Worm (Caenorhabditis elegans) whole organism, L1 larva: ENCODE measurements around the gene bath-39.

Source experiments
- aly-2 ChIP-seq: fragments of 150-350 bp; optimal IDR thresholded peaks from 2 replicates; lab custom pipeline; 2014; ENCODE audit warnings: missing biosample characterization, missing genetic modification characterization
- elt-2 ChIP-seq: sonication (generic microtip); optimal IDR thresholded peaks from 2 replicates; lab custom pipeline; 2016; ENCODE audit warnings: missing genetic modification characterization, mild to moderate bottlenecking, inconsistent platforms, missing compliant biosample characterization, missing genetic modification reagents
- fkh-10 ChIP-seq: sonication (generic microtip); optimal IDR thresholded peaks from 2 replicates; lab custom pipeline; 2017; ENCODE audit warnings: missing biosample characterization, missing genetic modification reagents, missing genetic modification characterization
- grh-1 ChIP-seq: fragments of 200-800 bp; sonication (Bioruptor generic); IDR thresholded peaks from 2 replicates; pipeline ENCODE4 v1.3.6; 2022; ENCODE audit warnings: missing genetic modification reagents, missing genetic modification characterization, missing compliant biosample characterization
- mdl-1 ChIP-seq, 2 experiments: fragments of 150-350 bp; optimal IDR thresholded peaks; 2 replicates each; lab custom pipeline; 2014 to 2017; ENCODE audit warnings: missing biosample characterization in 2 of 2, missing genetic modification characterization in 2 of 2, inconsistent platforms in 1 of 2
- nhr-11 ChIP-seq: fragments of 150-350 bp; optimal IDR thresholded peaks from 2 replicates; lab custom pipeline; 2014; ENCODE audit warnings: missing biosample characterization, missing genetic modification characterization
- nhr-237 ChIP-seq: fragments of 150-350 bp; optimal IDR thresholded peaks from 2 replicates; lab custom pipeline; 2014; ENCODE audit warnings: missing biosample characterization, missing genetic modification characterization
- nhr-28 ChIP-seq: fragments of 150-350 bp; optimal IDR thresholded peaks from 2 replicates; lab custom pipeline; 2014; ENCODE audit warnings: missing biosample characterization, missing genetic modification characterization
- pag-3 ChIP-seq: sonication (generic microtip); optimal IDR thresholded peaks from 2 replicates; lab custom pipeline; 2017; ENCODE audit warnings: missing genetic modification characterization, mild to moderate bottlenecking, missing compliant biosample characterization, antibody characterized with exemption, borderline replicate concordance; ENCODE audit not compliant: insufficient read depth
- sox-4 ChIP-seq: sonication (generic microtip); optimal IDR thresholded peaks from 2 replicates; lab custom pipeline; 2016; ENCODE audit warnings: missing genetic modification characterization, missing compliant biosample characterization
- tbx-2 ChIP-seq: sonication (generic microtip); optimal IDR thresholded peaks from 2 replicates; lab custom pipeline; 2016; ENCODE audit warnings: missing genetic modification characterization, missing compliant biosample characterization
- zag-1 ChIP-seq: fragments of 150-350 bp; optimal IDR thresholded peaks from 2 replicates; lab custom pipeline; 2014; ENCODE audit warnings: missing biosample characterization, missing genetic modification characterization

ce11 chrV:13441661-13442060 is 17.6 kb upstream of the bath-39 start, which contains the start of gene col-162:
- no peak for TF ChIP-seq mdl-1 (tag; optimal IDR thresholded peaks at IDR 0.05; lab: Kevin White, UChicago)
- no peak for TF ChIP-seq fkh-10 (GFP tag; lab: Kevin White, UChicago)
- TF ChIP-seq aly-2 (tag; lab: Kevin White, UChicago): no peak
- TF ChIP-seq tbx-2 (tag; lab: Kevin White, UChicago): no peak
- no peak for TF ChIP-seq nhr-237
- TF ChIP-seq nhr-28: no peak
- no peak for TF ChIP-seq sox-4 (tag; lab: Kevin White, UChicago)
- TF ChIP-seq pag-3: no peak
- TF ChIP-seq nhr-11 (tag; lab: Kevin White, UChicago): no peak
- no peak for TF ChIP-seq elt-2
- TF ChIP-seq zag-1 (tag; lab: Kevin White, UChicago): no peak
- no peak for TF ChIP-seq grh-1
